Fruit fly (Drosophila melanogaster): Measurements from ENCODE around the gene Cht11.
A peak's percentile ranks its signal among the peaks of the same experiment; 100 is the strongest.

Gene Cht11

DNA sequence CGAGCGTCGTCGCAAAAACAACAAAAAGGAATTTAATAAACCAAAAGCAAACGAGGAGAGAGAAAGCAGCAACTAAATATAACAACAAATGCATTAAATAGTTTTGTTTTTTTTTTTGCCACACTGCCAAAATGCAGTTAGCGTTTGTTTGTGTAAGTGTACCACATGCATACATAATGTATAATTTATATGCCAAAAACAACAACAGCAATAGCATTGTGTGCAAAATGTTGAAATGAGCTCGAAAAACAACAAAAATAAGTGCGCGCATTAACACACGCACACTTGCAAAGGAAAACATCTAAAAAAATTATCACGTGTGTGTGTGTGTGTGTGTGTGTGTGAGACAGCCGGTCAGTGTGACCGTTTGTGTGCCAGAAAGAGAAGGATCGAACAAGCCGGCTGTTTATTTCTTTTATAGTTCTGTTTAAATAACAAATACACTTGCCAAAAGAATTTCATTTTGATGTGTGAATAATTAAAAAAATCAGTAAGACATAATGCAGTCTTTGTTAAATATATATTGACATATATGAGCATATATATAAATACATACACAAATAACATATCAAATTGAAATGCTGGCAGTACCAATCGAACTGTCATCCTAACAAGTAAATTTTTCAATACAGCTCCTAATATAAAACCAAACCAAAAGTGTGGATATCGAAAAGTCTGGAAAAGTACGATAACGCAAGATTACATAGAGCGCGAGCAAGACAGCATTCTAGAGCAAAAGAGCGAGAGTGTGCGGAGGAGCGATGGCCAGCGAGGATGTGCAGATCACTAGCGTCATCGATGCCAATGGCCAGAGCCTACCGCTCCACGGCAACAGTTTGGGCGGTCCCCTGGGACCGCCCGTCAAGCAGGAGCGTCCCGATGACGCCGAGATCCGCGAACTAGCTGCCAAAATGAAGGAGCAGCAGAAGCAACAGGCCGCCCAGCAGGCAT is 19.6 kb upstream of the Cht11 start (continued):
- TF ChIP-seq lola (GFP tag; optimal IDR thresholded peaks at IDR 0.05): peak in 1 of 3 experiments; percentile 17
- TF ChIP-seq CG16863 (GFP tag; optimal IDR thresholded peaks at IDR 0.05): no peak
- TF ChIP-seq insv (GFP tag; optimal IDR thresholded peaks at IDR 0.05): no peak
- TF ChIP-seq CG6272 (GFP tag; IDR thresholded peaks at IDR 0.05): no peak
- peak; percentile 83 for TF ChIP-seq Ets65A (GFP tag)
- peak; percentile 2 for TF ChIP-seq gem (tag; optimal IDR thresholded peaks at IDR 0.05)
- no peak for TF ChIP-seq dm (GFP tag; optimal IDR thresholded peaks at IDR 0.05)
- peak; percentile 12 for TF ChIP-seq gfzf (GFP tag; optimal IDR thresholded peaks at IDR 0.05)
- TF ChIP-seq sqz (GFP tag; optimal IDR thresholded peaks at IDR 0.05): peak; percentile 79
- no peak for TF ChIP-seq CG12942 (GFP tag; optimal IDR thresholded peaks at IDR 0.05)

DNA sequence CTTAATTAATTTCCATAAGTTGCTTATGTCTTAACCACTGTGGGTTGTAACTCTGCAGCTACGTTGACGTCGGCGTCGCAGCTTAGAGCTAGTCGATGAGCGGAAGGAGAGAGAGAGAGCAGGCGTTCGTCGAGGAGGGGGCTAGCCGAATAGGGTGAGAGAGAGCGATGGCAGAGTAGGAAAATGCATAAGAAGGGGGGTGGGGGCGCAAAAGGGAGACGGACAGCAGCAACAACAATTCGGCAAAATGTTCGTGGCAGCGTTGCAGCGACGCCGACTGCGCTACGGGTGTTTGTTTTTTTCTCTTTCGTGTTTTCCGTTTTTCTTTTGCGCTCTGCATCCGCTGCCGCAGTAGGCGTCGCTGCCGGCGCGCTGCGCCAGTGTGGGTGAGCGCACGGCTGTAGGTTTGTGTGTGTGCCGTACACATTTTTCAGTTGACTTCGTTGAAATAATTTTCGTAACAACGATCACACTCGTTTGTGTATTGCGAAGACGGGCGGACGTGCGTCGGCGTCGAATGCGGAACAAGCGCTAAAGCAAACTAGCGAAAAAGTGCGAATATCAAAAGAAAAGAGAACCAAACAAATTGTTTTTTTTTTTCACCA is 18.8 kb upstream of the Cht11 start:
- TF ChIP-seq grn (GFP tag; optimal IDR thresholded peaks at IDR 0.05): no peak
- TF ChIP-seq Doc2 (GFP tag; IDR thresholded peaks at IDR 0.05): no peak
- TF ChIP-seq bcd (GFP tag; optimal IDR thresholded peaks at IDR 0.05): peak; percentile 49
- peak; percentile 53 for TF ChIP-seq sqz (GFP tag; optimal IDR thresholded peaks at IDR 0.05)
- peak; percentile 25; the same call in 1 of the 2 replicates for TF ChIP-seq bbx (GFP tag; IDR thresholded peaks at IDR 0.05; ENCODE audit: partially characterized antibody)
- peak; percentile 7 for TF ChIP-seq Hr3 (GFP tag; optimal IDR thresholded peaks at IDR 0.05)
- 0 out of 3 replicates have a peak, but pooled peaks have one; percentile 24 for TF ChIP-seq zen2 (GFP tag; IDR thresholded peaks at IDR 0.05; ENCODE audit: partially characterized antibody)
- TF ChIP-seq vvl (GFP tag; IDR thresholded peaks at IDR 0.05): peak; percentile 15; the same call in 1 of the 2 replicates
- TF ChIP-seq Sin3A (optimal IDR thresholded peaks at IDR 0.05): no peak
- TF ChIP-seq luna (GFP tag; optimal IDR thresholded peaks at IDR 0.05): no peak
- no peak for TF ChIP-seq CG15011 (GFP tag; optimal IDR thresholded peaks at IDR 0.05)
- TF ChIP-seq CG17328 (GFP tag; IDR thresholded peaks at IDR 0.05): peak; percentile 27; the same call in 1 of the 2 replicates
- peak; percentile 13 for TF ChIP-seq CG10543 (GFP tag; optimal IDR thresholded peaks at IDR 0.05)
- TF ChIP-seq kni (GFP tag; optimal IDR thresholded peaks at IDR 0.05): peak; percentile 33
- peak; percentile 78 for TF ChIP-seq CoRest (tag; optimal IDR thresholded peaks at IDR 0.05)
- TF ChIP-seq CG16813 (GFP tag; IDR thresholded peaks at IDR 0.05; ENCODE audit: partially characterized antibody): 0 out of 3 replicates have a peak, but pooled peaks have one; percentile 11
- no peak for TF ChIP-seq Ada2b (GFP tag; IDR thresholded peaks at IDR 0.05)
- TF ChIP-seq sob (GFP tag; IDR thresholded peaks at IDR 0.05): 0 out of 2 replicates have a peak, but pooled peaks have one; percentile 16
- peak; percentile 33 for TF ChIP-seq CG3163 (GFP tag; optimal IDR thresholded peaks at IDR 0.05)
- TF ChIP-seq lov (optimal IDR thresholded peaks at IDR 0.05): no peak
- peak; percentile 67; the same call in 1 of the 3 replicates for TF ChIP-seq lov (GFP tag; IDR thresholded peaks at IDR 0.05)
- no peak for TF ChIP-seq CG10267 (tag; optimal IDR thresholded peaks at IDR 0.05)
- TF ChIP-seq Jarid2 (GFP tag; optimal IDR thresholded peaks at IDR 0.05): peak; percentile 77
- TF ChIP-seq cg (GFP tag; optimal IDR thresholded peaks at IDR 0.05): peak; percentile 89
- peak; percentile 88 for TF ChIP-seq Ets65A (GFP tag)
- TF ChIP-seq CG1233 (GFP tag; optimal IDR thresholded peaks at IDR 0.05): peak; percentile 89
- peak; percentile 35; the same call in 1 of the 2 replicates for TF ChIP-seq amos (GFP tag; IDR thresholded peaks at IDR 0.05; ENCODE audit: partially characterized antibody)
- TF ChIP-seq CG1832 (GFP tag; optimal IDR thresholded peaks at IDR 0.05): peak; percentile 30
- peak; percentile 93 for TF ChIP-seq Deaf1 (tag; optimal IDR thresholded peaks at IDR 0.05)
- TF ChIP-seq NFAT (GFP tag; IDR thresholded peaks at IDR 0.05): peak; percentile 39; the same call in 1 of the 2 replicates
- no peak for TF ChIP-seq sisA (GFP tag; IDR thresholded peaks at IDR 0.05)
- TF ChIP-seq CG33557 (GFP tag; optimal IDR thresholded peaks at IDR 0.05): peak; percentile 0
- peak; percentile 14 for TF ChIP-seq Xbp1 (GFP tag; optimal IDR thresholded peaks at IDR 0.05)
- TF ChIP-seq fru (optimal IDR thresholded peaks at IDR 0.05): no peak
- TF ChIP-seq tll (GFP tag; optimal IDR thresholded peaks at IDR 0.05): peak in 1 of 2 experiments; percentile 5
- peak; percentile 55; the same call in 2 of the 3 replicates for TF ChIP-seq Opbp (GFP tag; IDR thresholded peaks at IDR 0.05; ENCODE audit: partially characterized antibody)
- TF ChIP-seq crol (GFP tag; IDR thresholded peaks at IDR 0.05): peak; percentile 95
